Fruit fly (Drosophila melanogaster): Measurements from ENCODE around the gene CG6788.

- no peak for TF ChIP-seq CG9948 (tag; optimal IDR thresholded peaks at IDR 0.05)
- no peak for TF ChIP-seq D1 (tag; optimal IDR thresholded peaks at IDR 0.05)
- TF ChIP-seq CG32121 (GFP tag; IDR thresholded peaks at IDR 0.05), result no peak
- TF ChIP-seq CG15710 (tag; optimal IDR thresholded peaks at IDR 0.05), result no peak
- no peak for TF ChIP-seq fd96Ca (GFP tag; IDR thresholded peaks at IDR 0.05)
- no peak for TF ChIP-seq CG8301 (tag; optimal IDR thresholded peaks at IDR 0.05)
- peak; percentile 73 for TF ChIP-seq EcR (GFP tag; optimal IDR thresholded peaks at IDR 0.05)
- TF ChIP-seq CG13204 (GFP tag; optimal IDR thresholded peaks at IDR 0.05), result no peak
- no peak for TF ChIP-seq Pif1B (GFP tag; optimal IDR thresholded peaks at IDR 0.05)
- TF ChIP-seq CG4496 (GFP tag; IDR thresholded peaks at IDR 0.05), result no peak
Observed at dm6 chrX:17873329-17873728, 14.6 kb upstream of the CG6788 start.

All from whole organism, pupa.